Worm (Caenorhabditis elegans): ENCODE measurements around the gene C06E4.8.

DNA sequence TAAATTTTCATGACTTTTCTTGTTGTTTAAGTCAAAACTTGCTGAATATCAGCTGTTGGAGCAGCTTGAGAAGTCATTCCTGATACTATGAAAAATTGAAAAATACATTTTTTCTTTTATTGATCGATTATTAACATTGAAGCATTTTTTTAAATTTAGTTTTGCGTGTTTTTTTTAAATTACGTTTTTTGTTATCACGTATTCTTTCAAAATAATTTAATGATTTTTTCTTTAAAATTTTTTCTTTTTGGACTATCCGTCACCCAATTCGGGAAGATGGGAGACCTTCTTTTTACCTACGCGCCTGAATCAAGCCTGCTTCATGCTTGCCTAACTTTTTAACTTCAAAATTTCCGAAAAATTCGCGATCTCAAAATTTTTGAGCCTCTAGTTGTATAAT lies 8.4 kb upstream of the C06E4.8 start, which contains the start of gene F42C5.5:
- no peak for TF ChIP-seq F10E7.11 (tag; optimal IDR thresholded peaks at IDR 0.05)
- TF ChIP-seq pbrm-1 (GFP tag; IDR thresholded peaks at IDR 0.05) = no peak
- no peak for TF ChIP-seq tlf-1 (GFP tag; optimal IDR thresholded peaks at IDR 0.05)
- no peak for TF ChIP-seq lin-40 (tag; optimal IDR thresholded peaks at IDR 0.05)
- no peak for TF ChIP-seq nhr-90 (tag; optimal IDR thresholded peaks at IDR 0.05)
- no peak for TF ChIP-seq mes-4 (tag; optimal IDR thresholded peaks at IDR 0.05)
- TF ChIP-seq snpc-4 (GFP tag; optimal IDR thresholded peaks at IDR 0.05) = no peak
- TF ChIP-seq snpc-4 (tag; optimal IDR thresholded peaks at IDR 0.05) = no peak
- TF ChIP-seq cebp-1 (GFP tag; IDR thresholded peaks at IDR 0.05) = no peak
- TF ChIP-seq cebp-1 (tag; optimal IDR thresholded peaks at IDR 0.05) = no peak
- no peak for TF ChIP-seq ama-1 (optimal IDR thresholded peaks at IDR 0.05)
- TF ChIP-seq ama-1 (GFP tag; optimal IDR thresholded peaks at IDR 0.05) = no peak
- TF ChIP-seq unc-62 (GFP tag; optimal IDR thresholded peaks at IDR 0.05) = no peak
- no peak for TF ChIP-seq F37B4.10 (GFP tag; IDR thresholded peaks at IDR 0.05)
- TF ChIP-seq sea-2 (GFP tag; IDR thresholded peaks at IDR 0.05) = no peak
- TF ChIP-seq dpl-1 (GFP tag; optimal IDR thresholded peaks at IDR 0.05) = no peak

Measured in whole organism, young adult.